Fruit fly (Drosophila melanogaster): ENCODE results near the gene CG42650.

- TF ChIP-seq CG8478 (optimal IDR thresholded peaks at IDR 0.05) (no peak), CTCF (optimal IDR thresholded peaks at IDR 0.05) (no peak)
These were observed 29.2 kb upstream of the CG42650 start, which contains the start of gene CG17944 for dm6 chr3R:7362023-7362422.

Data from S2 (cell line).